Worm (Caenorhabditis elegans): ENCODE results near the gene srw-41.
A peak's percentile ranks its signal among the peaks of the same experiment; 100 is the strongest.

The srw-41 gene

ce11 chrV:16742123-16742522, 44.8 kb downstream of the srw-41 start, which contains the start of gene T25E12.6:
Gene T25E12.6, plus strand, starts transcription at chrV:16742423.
- TF ChIP-seq ahr-1 (tag; optimal IDR thresholded peaks at IDR 0.05) = no peak
- no peak for TF ChIP-seq ceh-22 (tag; optimal IDR thresholded peaks at IDR 0.05)
- no peak for TF ChIP-seq ceh-19 (GFP tag; optimal IDR thresholded peaks at IDR 0.05)
- no peak for TF ChIP-seq pag-3 (tag; optimal IDR thresholded peaks at IDR 0.05; ENCODE audit: borderline replicate concordance)
- no peak for TF ChIP-seq T23F11.4 (GFP tag; optimal IDR thresholded peaks at IDR 0.05)
- no peak for TF ChIP-seq ceh-30 (tag; optimal IDR thresholded peaks at IDR 0.05)
- no peak for TF ChIP-seq ceh-18 (tag; optimal IDR thresholded peaks at IDR 0.05)
- no peak for TF ChIP-seq eyg-1 (tag; optimal IDR thresholded peaks at IDR 0.05)
- TF ChIP-seq ceh-31 (tag; optimal IDR thresholded peaks at IDR 0.05) = no peak
- TF ChIP-seq ztf-16 (tag; optimal IDR thresholded peaks at IDR 0.05) = no peak
- TF ChIP-seq K02D7.2 (tag; optimal IDR thresholded peaks at IDR 0.05) = no peak
- no peak for TF ChIP-seq C08G9.2 (tag; optimal IDR thresholded peaks at IDR 0.05)
- TF ChIP-seq ceh-45 (GFP tag; IDR thresholded peaks at IDR 0.05) = no peak
- no peak for TF ChIP-seq sdc-2 (tag; optimal IDR thresholded peaks at IDR 0.05)
- no peak for TF ChIP-seq ceh-9 (tag; optimal IDR thresholded peaks at IDR 0.05)
- TF ChIP-seq hlh-8 (tag; optimal IDR thresholded peaks at IDR 0.05) = no peak

- TF ChIP-seq odd-2 (tag; optimal IDR thresholded peaks at IDR 0.05) (no peak), gmeb-2 (tag; optimal IDR thresholded peaks at IDR 0.05) (no peak), hlh-6 (tag; optimal IDR thresholded peaks at IDR 0.05) (no peak), ceh-48 (tag; optimal IDR thresholded peaks at IDR 0.05) (no peak), ztf-16 (tag; optimal IDR thresholded peaks at IDR 0.05) (no peak), hlh-15 (tag; optimal IDR thresholded peaks at IDR 0.05) (no peak)
Measured at ce11 chrV:16744783-16745182, 47.5 kb downstream of the srw-41 start.

- TF ChIP-seq che-1 (tag; optimal IDR thresholded peaks at IDR 0.05) = no peak
- TF ChIP-seq zip-5 (tag; optimal IDR thresholded peaks at IDR 0.05) = no peak
- TF ChIP-seq F13H6.1 (tag; optimal IDR thresholded peaks at IDR 0.05) = no peak
- no peak for TF ChIP-seq nhr-11 (tag; optimal IDR thresholded peaks at IDR 0.05)
- no peak for TF ChIP-seq K02D7.2 (tag; optimal IDR thresholded peaks at IDR 0.05)
- TF ChIP-seq lin-11 (tag; optimal IDR thresholded peaks at IDR 0.05) = no peak
- no peak for TF ChIP-seq dve-1 (tag; optimal IDR thresholded peaks at IDR 0.05)
- TF ChIP-seq unc-42 (tag; optimal IDR thresholded peaks at IDR 0.05) = no peak
- TF ChIP-seq sox-4 (tag; optimal IDR thresholded peaks at IDR 0.05) = no peak
- no peak for TF ChIP-seq ceh-14 (tag; optimal IDR thresholded peaks at IDR 0.05)
- no peak for TF ChIP-seq npax-4 (tag; optimal IDR thresholded peaks at IDR 0.05)
- TF ChIP-seq ceh-9 (tag; optimal IDR thresholded peaks at IDR 0.05) = no peak
- no peak for TF ChIP-seq ttx-3 (tag; optimal IDR thresholded peaks at IDR 0.05)
- TF ChIP-seq tbx-2 (tag; optimal IDR thresholded peaks at IDR 0.05) = no peak
- no peak for TF ChIP-seq unc-86 (tag; optimal IDR thresholded peaks at IDR 0.05)
- no peak for TF ChIP-seq ztf-16 (tag; optimal IDR thresholded peaks at IDR 0.05)
- no peak for TF ChIP-seq K09A11.1 (tag; optimal IDR thresholded peaks at IDR 0.05; ENCODE audit: insufficient read depth)
Measured at ce11 chrV:16745214-16745613, 47.9 kb downstream of the srw-41 start.

- TF ChIP-seq ceh-24 (tag; optimal IDR thresholded peaks at IDR 0.05) = no peak
- no peak for TF ChIP-seq F13H6.1 (tag; optimal IDR thresholded peaks at IDR 0.05)
- no peak for TF ChIP-seq fkh-10 (GFP tag; optimal IDR thresholded peaks at IDR 0.05)
- TF ChIP-seq ceh-19 (GFP tag; optimal IDR thresholded peaks at IDR 0.05) = no peak
- no peak for TF ChIP-seq hlh-15 (tag; optimal IDR thresholded peaks at IDR 0.05)
- TF ChIP-seq ceh-14 (tag; optimal IDR thresholded peaks at IDR 0.05) = peak; percentile 7
- peak; percentile 17 for TF ChIP-seq C08G9.2 (tag; optimal IDR thresholded peaks at IDR 0.05)
- no peak for TF ChIP-seq dmd-4 (tag; optimal IDR thresholded peaks at IDR 0.05; ENCODE audit: borderline replicate concordance)
- TF ChIP-seq ceh-31 (tag; optimal IDR thresholded peaks at IDR 0.05) = peak; percentile 53
- TF ChIP-seq fax-1 (tag; optimal IDR thresholded peaks at IDR 0.05) = no peak
- TF ChIP-seq ceh-2 (tag; optimal IDR thresholded peaks at IDR 0.05) = peak; percentile 33
- TF ChIP-seq unc-42 (tag; optimal IDR thresholded peaks at IDR 0.05) = no peak
- peak; percentile 13 for TF ChIP-seq tbx-2 (tag; optimal IDR thresholded peaks at IDR 0.05)
- peak; percentile 64 for TF ChIP-seq tbx-7 (tag; optimal IDR thresholded peaks at IDR 0.05)
- peak; percentile 24 for TF ChIP-seq elt-2 (tag; optimal IDR thresholded peaks at IDR 0.05)
- peak; percentile 53 for TF ChIP-seq zip-5 (tag; optimal IDR thresholded peaks at IDR 0.05)
Measured at ce11 chrV:16746231-16746990, 49.1 kb downstream of the srw-41 start, which contains the start of gene gyg-2. Gene gyg-2, minus strand, starts transcription at chrV:16746258.
